Fruit fly (Drosophila melanogaster) whole organism, embryonic: Measurements from ENCODE around the gene CG1640.

Source experiments
- Ada2b ChIP-seq: fragments of 200-800 bp; sonication (Bioruptor generic); IDR thresholded peaks from 2 replicates; pipeline ENCODE4 v1.3.6; 2022; ENCODE audit warnings: missing biosample characterization, missing genetic modification characterization
- CG10321 ChIP-seq: fragments of 200-800 bp; sonication (Bioruptor generic); IDR thresholded peaks from 2 replicates; pipeline ENCODE4 v1.3.6; 2022; ENCODE audit warnings: missing biosample characterization, missing genetic modification characterization
- CG16815 ChIP-seq: fragments of 200-800 bp; sonication (Bioruptor generic); optimal IDR thresholded peaks from 3 replicates; lab custom pipeline; 2017; ENCODE audit warnings: missing biosample characterization, mild to moderate bottlenecking, missing genetic modification characterization
- CG4360 ChIP-seq: fragments of 200-800 bp; sonication (Bioruptor generic); IDR thresholded peaks from 2 replicates; pipeline ENCODE4 v1.3.6; 2022; ENCODE audit warnings: missing biosample characterization, missing genetic modification characterization
- HLH54F ChIP-seq: fragments of 200-800 bp; sonication (Bioruptor generic); optimal IDR thresholded peaks from 3 replicates; lab custom pipeline; 2016; ENCODE audit warnings: missing biosample characterization, missing genetic modification characterization
- Sox100B ChIP-seq: fragments of 200-800 bp; sonication (Bioruptor generic); optimal IDR thresholded peaks from 3 replicates; lab custom pipeline; 2018; ENCODE audit warnings: missing biosample characterization, mild to moderate bottlenecking, missing genetic modification characterization
- ac ChIP-seq: fragments of 200-800 bp; sonication (Bioruptor generic); optimal IDR thresholded peaks from 3 replicates; lab custom pipeline; 2017; ENCODE audit warnings: missing biosample characterization, mild to moderate bottlenecking, missing genetic modification characterization
- dpn ChIP-seq, 2 experiments: fragments of 200-800 bp; sonication (Bioruptor generic); optimal IDR thresholded peaks; 3 replicates each; lab custom pipeline; 2016; ENCODE audit warnings: missing biosample characterization in 2 of 2, missing genetic modification characterization in 2 of 2
- ewg ChIP-seq: fragments of 200-800 bp; sonication (Bioruptor generic); optimal IDR thresholded peaks from 3 replicates; lab custom pipeline; 2017; ENCODE audit warnings: mild to moderate bottlenecking, missing biosample characterization, missing genetic modification reagents, missing genetic modification characterization
- sim ChIP-seq: fragments of 200-800 bp; sonication (Bioruptor generic); IDR thresholded peaks from 2 replicates; pipeline ENCODE4 v1.3.6; 2022; ENCODE audit warnings: missing biosample characterization, missing genetic modification characterization
- trh ChIP-seq: fragments of 200-800 bp; sonication (Bioruptor generic); optimal IDR thresholded peaks from 2 replicates; lab custom pipeline; 2016; ENCODE audit warnings: missing biosample characterization, missing genetic modification characterization

- TF ChIP-seq CG10321 (GFP tag; lab: Robert Waterston, UW) (no peak), trh (GFP tag; lab: Kevin White, UChicago) (no peak), HLH54F (GFP tag; lab: Kevin White, UChicago) (no peak), dpn (GFP tag; optimal IDR thresholded peaks at IDR 0.05; lab: Kevin White, UChicago) (no peak), Ada2b (GFP tag; lab: Robert Waterston, UW) (no peak), CG4360 (GFP tag; lab: Robert Waterston, UW) (no peak), ac (no peak), Sox100B (GFP tag; lab: Kevin White, UChicago) (no peak), CG16815 (GFP tag; lab: Kevin White, UChicago) (no peak), ewg (GFP tag; lab: Kevin White, UChicago) (no peak), sim (GFP tag; lab: Robert Waterston, UW) (no peak)
Measured at dm6 chrX:13345327-13345726, 25.1 kb upstream of the CG1640 start.
